Fruit fly (Drosophila melanogaster) whole organism, embryonic: ENCODE data around the gene CG42525.

Experiments
- BEAF-32 ChIP-seq: fragments of 200-800 bp; sonication (Bioruptor generic); optimal IDR thresholded peaks from 3 replicates; lab custom pipeline; 2017; ENCODE audit warnings: missing biosample characterization, missing genetic modification characterization, mild to moderate bottlenecking, moderate library complexity, missing genetic modification reagents
- CG1024 ChIP-seq: fragments of 200-800 bp; sonication (Bioruptor generic); IDR thresholded peaks from 2 replicates; pipeline ENCODE4 v1.3.6; 2022; ENCODE audit warnings: missing biosample characterization, missing genetic modification characterization
- CG10274 ChIP-seq: fragments of 200-800 bp; sonication (Bioruptor generic); optimal IDR thresholded peaks from 3 replicates; lab custom pipeline; 2017; ENCODE audit warnings: missing biosample characterization, mild to moderate bottlenecking, missing genetic modification characterization
- CG10321 ChIP-seq: fragments of 200-800 bp; sonication (Bioruptor generic); IDR thresholded peaks from 2 replicates; pipeline ENCODE4 v1.3.6; 2022; ENCODE audit warnings: missing biosample characterization, missing genetic modification characterization
- CG10366 ChIP-seq: fragments of 200-800 bp; sonication (Bioruptor generic); IDR thresholded peaks from 2 replicates; pipeline ENCODE4 v1.3.6; 2022; ENCODE audit warnings: missing biosample characterization, missing genetic modification characterization
- CG10431 ChIP-seq: fragments of 200-800 bp; sonication (Bioruptor generic); optimal IDR thresholded peaks from 3 replicates; lab custom pipeline; 2018; ENCODE audit warnings: missing biosample characterization, mild to moderate bottlenecking, missing genetic modification characterization
- CG10462 ChIP-seq: fragments of 200-800 bp; sonication (Bioruptor generic); optimal IDR thresholded peaks from 2 replicates; lab custom pipeline; 2016; ENCODE audit warnings: missing biosample characterization, missing genetic modification characterization
- CG11085 ChIP-seq: fragments of 200-800 bp; sonication (Bioruptor generic); IDR thresholded peaks from 2 replicates; pipeline ENCODE4 v1.3.6; 2022; ENCODE audit warnings: missing biosample characterization, missing genetic modification characterization
- CG12155 ChIP-seq: fragments of 200-800 bp; sonication (Bioruptor generic); optimal IDR thresholded peaks from 3 replicates; lab custom pipeline; 2016; ENCODE audit warnings: missing biosample characterization, missing genetic modification characterization
- CG12391 ChIP-seq: fragments of 200-800 bp; sonication (Bioruptor generic); optimal IDR thresholded peaks from 3 replicates; lab custom pipeline; 2018; ENCODE audit warnings: missing biosample characterization, mild to moderate bottlenecking, missing genetic modification characterization, moderate library complexity
- CG12942 ChIP-seq: fragments of 200-800 bp; sonication (Bioruptor generic); optimal IDR thresholded peaks from 3 replicates; lab custom pipeline; 2016; ENCODE audit warnings: missing biosample characterization, missing genetic modification characterization
- CG13775 ChIP-seq: fragments of 200-800 bp; sonication (Bioruptor generic); optimal IDR thresholded peaks from 3 replicates; lab custom pipeline; 2017; ENCODE audit warnings: missing biosample characterization, mild to moderate bottlenecking, missing genetic modification characterization
- CG14014 ChIP-seq: fragments of 200-800 bp; sonication (Bioruptor generic); IDR thresholded peaks from 2 replicates; pipeline ENCODE4 v1.3.6; 2022; ENCODE audit warnings: missing biosample characterization, missing genetic modification characterization
- CG14050 ChIP-seq: fragments of 200-800 bp; sonication (Bioruptor generic); IDR thresholded peaks from 3 replicates; pipeline ENCODE4 v1.3.6; 2022; ENCODE audit warnings: missing biosample characterization, missing genetic modification characterization
- CG2129 ChIP-seq: fragments of 200-800 bp; sonication (Bioruptor generic); IDR thresholded peaks from 2 replicates; pipeline ENCODE4 v1.3.6; 2022; ENCODE audit warnings: missing biosample characterization, missing genetic modification characterization; ENCODE audit not compliant: partially characterized antibody
- CG31441 ChIP-seq: fragments of 200-800 bp; sonication (Bioruptor generic); IDR thresholded peaks from 2 replicates; pipeline ENCODE4 v1.3.6; 2022; ENCODE audit warnings: missing biosample characterization, missing genetic modification characterization
- CG33213 ChIP-seq: fragments of 200-800 bp; sonication (Bioruptor generic); optimal IDR thresholded peaks from 3 replicates; lab custom pipeline; 2016; ENCODE audit warnings: missing biosample characterization, missing genetic modification characterization
- CG4730 ChIP-seq: fragments of 200-800 bp; sonication (Bioruptor generic); IDR thresholded peaks from 2 replicates; pipeline ENCODE4 v1.3.6; 2022; ENCODE audit warnings: missing biosample characterization, missing genetic modification characterization
- CG4854 ChIP-seq: fragments of 200-800 bp; sonication (Bioruptor generic); optimal IDR thresholded peaks from 2 replicates; lab custom pipeline; 2016; ENCODE audit warnings: missing biosample characterization, missing genetic modification characterization, inconsistent platforms
- CG7357 ChIP-seq: fragments of 200-800 bp; sonication (Bioruptor generic); IDR thresholded peaks from 3 replicates; pipeline ENCODE4 v1.3.6; 2022; ENCODE audit warnings: missing biosample characterization, missing genetic modification characterization
- CG7839 ChIP-seq: fragments of 200-800 bp; sonication (Bioruptor generic); optimal IDR thresholded peaks from 3 replicates; lab custom pipeline; 2018; ENCODE audit warnings: missing biosample characterization, mild to moderate bottlenecking, missing genetic modification characterization, moderate library complexity
- CHES-1-like ChIP-seq: fragments of 200-800 bp; sonication (Bioruptor generic); optimal IDR thresholded peaks from 2 replicates; lab custom pipeline; 2016; ENCODE audit warnings: missing biosample characterization, missing genetic modification characterization
- CTCF ChIP-seq: fragments of 200-800 bp; sonication (Bioruptor generic); optimal IDR thresholded peaks from 2 replicates; lab custom pipeline; 2017; ENCODE audit warnings: missing biosample characterization, mild to moderate bottlenecking, missing genetic modification characterization, moderate library complexity
- CkIIα-i1 ChIP-seq: fragments of 200-800 bp; sonication (Bioruptor generic); IDR thresholded peaks from 2 replicates; pipeline ENCODE4 v1.3.6; 2022; ENCODE audit warnings: missing biosample characterization, missing genetic modification characterization
- E2f1 ChIP-seq: fragments of 200-800 bp; sonication (Bioruptor generic); IDR thresholded peaks from 2 replicates; pipeline ENCODE4 v1.3.6; 2022; ENCODE audit warnings: missing biosample characterization, missing genetic modification characterization
- Fer3 ChIP-seq: fragments of 200-800 bp; sonication (Bioruptor generic); optimal IDR thresholded peaks from 2 replicates; lab custom pipeline; 2018; ENCODE audit warnings: missing biosample characterization, mild to moderate bottlenecking, missing genetic modification characterization, moderate library complexity
- HmgZ ChIP-seq: fragments of 200-800 bp; sonication (Bioruptor generic); optimal IDR thresholded peaks from 2 replicates; lab custom pipeline; 2018; ENCODE audit warnings: missing biosample characterization, mild to moderate bottlenecking, missing genetic modification characterization
- Hsf ChIP-seq: fragments of 200-800 bp; sonication (Bioruptor generic); optimal IDR thresholded peaks from 3 replicates; lab custom pipeline; 2016; ENCODE audit warnings: missing biosample characterization, missing genetic modification characterization
- Lim3 ChIP-seq: fragments of 200-800 bp; sonication (Bioruptor generic); IDR thresholded peaks from 2 replicates; pipeline ENCODE4 v1.3.6; 2022; ENCODE audit warnings: missing biosample characterization, missing genetic modification characterization
- NK7.1 ChIP-seq: fragments of 200-800 bp; sonication (Bioruptor generic); optimal IDR thresholded peaks from 3 replicates; lab custom pipeline; 2016; ENCODE audit warnings: missing biosample characterization, missing genetic modification characterization
- Optix ChIP-seq: fragments of 200-800 bp; sonication (Bioruptor generic); IDR thresholded peaks from 3 replicates; pipeline ENCODE4 v1.3.6; 2022; ENCODE audit warnings: missing biosample characterization, missing genetic modification characterization
- Ptx1 ChIP-seq: fragments of 200-800 bp; sonication (Bioruptor generic); IDR thresholded peaks from 2 replicates; pipeline ENCODE4 v1.3.6; 2022; ENCODE audit warnings: missing biosample characterization, missing genetic modification characterization
- Six4 ChIP-seq: fragments of 200-800 bp; sonication (Bioruptor generic); optimal IDR thresholded peaks from 2 replicates; lab custom pipeline; 2016; ENCODE audit warnings: missing biosample characterization, missing genetic modification characterization
- Sry-δ ChIP-seq: fragments of 200-800 bp; sonication (Bioruptor generic); optimal IDR thresholded peaks from 2 replicates; lab custom pipeline; 2016; ENCODE audit warnings: missing biosample characterization, missing genetic modification characterization
- Tbp ChIP-seq: fragments of >200 bp; optimal IDR thresholded peaks from 2 replicates; lab custom pipeline; 2018; ENCODE audit warnings: missing biosample characterization, missing genetic modification characterization
- ab ChIP-seq: fragments of 200-800 bp; sonication (Bioruptor generic); optimal IDR thresholded peaks from 2 replicates; lab custom pipeline; 2016; ENCODE audit warnings: missing biosample characterization, missing genetic modification characterization
- danr ChIP-seq: fragments of 200-800 bp; sonication (Bioruptor generic); IDR thresholded peaks from 2 replicates; pipeline ENCODE4 v1.3.6; 2022; ENCODE audit warnings: missing biosample characterization, missing genetic modification characterization
- gsb ChIP-seq: fragments of 200-800 bp; sonication (Bioruptor generic); IDR thresholded peaks from 2 replicates; pipeline ENCODE4 v1.3.6; 2022; ENCODE audit warnings: missing biosample characterization, missing genetic modification characterization
- h ChIP-seq: fragments of >200 bp; optimal IDR thresholded peaks from 2 replicates; lab custom pipeline; 2017
- knrl ChIP-seq: fragments of 200-800 bp; sonication (Bioruptor generic); IDR thresholded peaks from 3 replicates; pipeline ENCODE4 v1.3.6; 2022; ENCODE audit warnings: missing biosample characterization, missing genetic modification characterization; ENCODE audit not compliant: partially characterized antibody
- lilli ChIP-seq: fragments of 200-800 bp; sonication (Bioruptor generic); optimal IDR thresholded peaks from 3 replicates; lab custom pipeline; 2016; ENCODE audit warnings: missing biosample characterization, missing genetic modification characterization
- lmd ChIP-seq: fragments of 200-800 bp; sonication (Bioruptor generic); IDR thresholded peaks from 2 replicates; pipeline ENCODE4 v1.3.6; 2022; ENCODE audit warnings: missing biosample characterization, missing genetic modification characterization
- lov ChIP-seq, 2 experiments: fragments of 200-800 bp in 1 of 2; fragments of >200 bp in 1 of 2; sonication (Bioruptor generic) in 1 of 2; IDR thresholded peaks in 1 of 2; optimal IDR thresholded peaks in 1 of 2; 2 replicates in 1 of 2; 3 replicates in 1 of 2; pipeline versions ENCODE4 v1.3.6 to Lab custom; 2017 to 2022; ENCODE audit warnings: missing biosample characterization in 1 of 2, missing genetic modification characterization in 1 of 2
- maf-S ChIP-seq: fragments of 200-800 bp; sonication (Bioruptor generic); optimal IDR thresholded peaks from 2 replicates; lab custom pipeline; 2016; ENCODE audit warnings: missing biosample characterization, missing genetic modification characterization
- pzg ChIP-seq: fragments of 200-800 bp; sonication (Bioruptor generic); optimal IDR thresholded peaks from 3 replicates; lab custom pipeline; 2018; ENCODE audit warnings: missing biosample characterization, mild to moderate bottlenecking, missing genetic modification characterization, moderate library complexity
- sens-2 ChIP-seq: fragments of 200-800 bp; sonication (Bioruptor generic); IDR thresholded peaks from 2 replicates; pipeline ENCODE4 v1.3.6; 2022; ENCODE audit warnings: missing biosample characterization, missing genetic modification characterization
- sqz ChIP-seq: fragments of 200-800 bp; sonication (Bioruptor generic); optimal IDR thresholded peaks from 3 replicates; lab custom pipeline; 2018; ENCODE audit warnings: missing biosample characterization, mild to moderate bottlenecking, missing genetic modification characterization
- tgo ChIP-seq: fragments of 200-800 bp; sonication (Bioruptor generic); IDR thresholded peaks from 3 replicates; pipeline ENCODE4 v1.3.6; 2022; ENCODE audit warnings: missing biosample characterization, missing genetic modification characterization
- unc-4 ChIP-seq: fragments of 200-800 bp; sonication (Bioruptor generic); IDR thresholded peaks from 2 replicates; pipeline ENCODE4 v1.3.6; 2022; ENCODE audit warnings: missing biosample characterization, missing genetic modification characterization; ENCODE audit not compliant: partially characterized antibody

Gene CG42525

DNA sequence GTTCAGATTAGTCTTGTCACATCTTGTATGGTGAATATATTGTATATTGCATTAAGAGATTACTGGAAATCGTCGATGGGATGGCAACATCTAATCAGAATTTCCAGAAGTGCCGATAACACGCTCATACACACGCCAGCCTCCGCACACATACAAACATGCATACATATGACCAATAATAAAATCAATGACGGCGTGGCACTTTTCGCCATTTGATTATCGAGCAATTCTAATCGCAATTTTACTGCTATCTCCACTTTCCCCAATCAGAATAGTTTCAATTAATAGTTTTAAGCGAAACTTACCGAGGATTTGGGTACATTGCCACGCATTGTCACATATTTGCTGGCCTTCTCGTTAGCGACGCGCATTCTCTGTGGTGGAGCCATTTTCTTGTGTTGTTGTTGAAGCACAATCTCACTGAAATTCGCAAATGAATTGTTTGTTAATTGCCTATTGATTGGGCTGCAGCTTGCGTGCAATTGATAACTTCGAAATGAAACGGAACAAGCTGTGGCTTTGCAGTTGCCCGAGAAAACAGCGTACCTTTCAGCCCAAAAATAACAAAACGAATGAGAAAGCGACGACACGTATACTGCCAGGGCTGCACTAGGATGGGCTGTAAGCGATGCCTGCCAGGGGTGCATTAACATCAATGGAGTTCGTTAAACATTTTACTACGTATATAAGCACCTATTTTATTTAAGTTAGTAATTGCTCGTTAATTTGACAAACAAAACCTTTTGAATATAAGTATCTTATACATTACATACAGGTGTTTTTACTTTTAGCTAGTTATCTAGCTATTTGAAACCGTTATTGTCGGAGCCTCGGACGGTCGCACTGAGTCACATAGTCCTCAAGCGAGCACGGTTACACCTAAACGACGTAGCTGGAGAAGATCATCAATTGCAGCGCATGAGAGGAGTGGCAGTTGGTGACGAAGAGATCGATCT lies 9.2 kb upstream of the CG42525 start, which contains the start of the genes CG32276 and gry (continued):
- TF ChIP-seq CG12391 (tag; lab: Kevin White, UChicago) = peak; percentile 91
- peak; percentile 80 for TF ChIP-seq CG13775
- TF ChIP-seq CG33213 (GFP tag; lab: Kevin White, UChicago) = peak; percentile 81
- peak; percentile 77 for TF ChIP-seq Ptx1
- TF ChIP-seq CTCF (GFP tag; lab: Kevin White, UChicago) = no peak
- TF ChIP-seq CkIIα-i1 (GFP tag; lab: Robert Waterston, UW) = no peak
- TF ChIP-seq CG10321 (GFP tag; lab: Robert Waterston, UW) = no peak
- no peak for TF ChIP-seq lov (optimal IDR thresholded peaks at IDR 0.05; lab: Kevin White, UChicago)
- peak; percentile 61; the same call in 1 of the 3 replicates for TF ChIP-seq lov (GFP tag; IDR thresholded peaks at IDR 0.05; lab: Robert Waterston, UW)
- TF ChIP-seq CG10462 = peak; percentile 66
- peak; percentile 82 for TF ChIP-seq maf-S (GFP tag; lab: Kevin White, UChicago)
- peak; percentile 89 for TF ChIP-seq CHES-1-like (GFP tag; lab: Kevin White, UChicago)
- peak; percentile 47 for TF ChIP-seq CG4730 (GFP tag; lab: Robert Waterston, UW)
- peak; percentile 53 for TF ChIP-seq E2f1
- peak; percentile 86 for TF ChIP-seq CG12155 (GFP tag; lab: Kevin White, UChicago)
- no peak for TF ChIP-seq h (lab: Kevin White, UChicago)
- TF ChIP-seq gsb = no peak
- peak; percentile 67 for TF ChIP-seq BEAF-32
- TF ChIP-seq CG7839 (tag; lab: Kevin White, UChicago) = no peak
- peak; percentile 64 for TF ChIP-seq CG10366 (GFP tag; lab: Robert Waterston, UW)
- no peak for TF ChIP-seq CG2129 (GFP tag; lab: Robert Waterston, UW)
- peak; percentile 23; the same call in 1 of the 3 replicates for TF ChIP-seq CG14050 (GFP tag; lab: Robert Waterston, UW)
- TF ChIP-seq CG11085 (GFP tag; lab: Robert Waterston, UW) = 0 out of 2 replicates have a peak, but pooled peaks have one; percentile 27
- peak; percentile 71 for TF ChIP-seq CG12942 (GFP tag; lab: Kevin White, UChicago)
- peak; percentile 46; the same call in 1 of the 2 replicates for TF ChIP-seq CG1024 (GFP tag; lab: Robert Waterston, UW)
- TF ChIP-seq danr = peak; percentile 63
- no peak for TF ChIP-seq unc-4 (GFP tag; lab: Robert Waterston, UW)
- TF ChIP-seq knrl (GFP tag; lab: Robert Waterston, UW) = peak; percentile 62
- TF ChIP-seq ab = peak; percentile 52
- peak; percentile 73 for TF ChIP-seq tgo
- TF ChIP-seq sqz (GFP tag; lab: Kevin White, UChicago) = no peak
- peak; percentile 93 for TF ChIP-seq HmgZ
- peak; percentile 69 for TF ChIP-seq Six4 (GFP tag; lab: Kevin White, UChicago)
- peak; percentile 55; the same call in 1 of the 2 replicates for TF ChIP-seq sens-2 (GFP tag; lab: Robert Waterston, UW)
- TF ChIP-seq CG4854 = no peak
- TF ChIP-seq Tbp (GFP tag; lab: Kevin White, UChicago) = peak; percentile 57
- no peak for TF ChIP-seq Lim3 (GFP tag; lab: Robert Waterston, UW)
- TF ChIP-seq pzg = peak; percentile 93
- TF ChIP-seq CG10274 (GFP tag; lab: Kevin White, UChicago) = no peak
- TF ChIP-seq Optix (GFP tag; lab: Robert Waterston, UW) = peak; percentile 60; the same call in 2 of the 3 replicates
- peak; percentile 88 for TF ChIP-seq lilli (GFP tag; lab: Kevin White, UChicago)
- TF ChIP-seq CG31441 (GFP tag; lab: Robert Waterston, UW) = no peak
- TF ChIP-seq Sry-δ (GFP tag; lab: Kevin White, UChicago) = peak; percentile 77
- TF ChIP-seq lmd (GFP tag; lab: Robert Waterston, UW) = peak; percentile 65; the same call in 1 of the 2 replicates
- no peak for TF ChIP-seq CG10431 (GFP tag; lab: Kevin White, UChicago)
- peak; percentile 46; the same call in 1 of the 3 replicates for TF ChIP-seq CG7357 (GFP tag; lab: Robert Waterston, UW)
- peak; percentile 33 for TF ChIP-seq NK7.1 (GFP tag; lab: Kevin White, UChicago)
- peak; percentile 36; the same call in 1 of the 2 replicates for TF ChIP-seq CG14014
- TF ChIP-seq Fer3 (tag; lab: Kevin White, UChicago) = peak; percentile 72
- TF ChIP-seq Hsf = peak; percentile 85
